Fruit fly (Drosophila melanogaster): ENCODE measurements around the gene CG12994.

The CG12994 gene

dm6 chrX:17397103-17397711, 46.6 kb downstream of the CG12994 start, which contains the start of gene B-H1:
Gene B-H1, plus strand, starts transcription at chrX:17397478.
- no peak for TF ChIP-seq ttk (optimal IDR thresholded peaks at IDR 0.05)
- TF ChIP-seq h (optimal IDR thresholded peaks at IDR 0.05): no peak
- TF ChIP-seq Sin3A (optimal IDR thresholded peaks at IDR 0.05): no peak
- no peak for TF ChIP-seq insv (optimal IDR thresholded peaks at IDR 0.05)
- no peak for TF ChIP-seq psq (optimal IDR thresholded peaks at IDR 0.05)
- no peak for TF ChIP-seq Myc (optimal IDR thresholded peaks at IDR 0.05)

dm6 chrX:17382995-17383394, 60.8 kb downstream of the CG12994 start:
- no peak for TF ChIP-seq ttk (optimal IDR thresholded peaks at IDR 0.05)

dm6 chrX:17379430-17379829, 64.4 kb downstream of the CG12994 start:
- TF ChIP-seq insv (optimal IDR thresholded peaks at IDR 0.05): no peak
- no peak for TF ChIP-seq Myc (optimal IDR thresholded peaks at IDR 0.05)
- no peak for TF ChIP-seq h (optimal IDR thresholded peaks at IDR 0.05)
- no peak for TF ChIP-seq Sin3A (optimal IDR thresholded peaks at IDR 0.05)
- TF ChIP-seq ttk (optimal IDR thresholded peaks at IDR 0.05): no peak
- TF ChIP-seq psq (optimal IDR thresholded peaks at IDR 0.05): no peak
